Fruit fly (Drosophila melanogaster) whole organism, wandering third instar larva: Measurements from ENCODE around the gene serp.

Experiments used
- Abd-B ChIP-seq: fragments of >200 bp; optimal IDR thresholded peaks from 2 replicates; lab custom pipeline; 2017; ENCODE audit warnings: missing biosample characterization, missing genetic modification characterization
- CrebA ChIP-seq: fragments of 200-800 bp; sonication (Bioruptor generic); optimal IDR thresholded peaks from 2 replicates; lab custom pipeline; 2016; ENCODE audit warnings: missing biosample characterization, mild to moderate bottlenecking, missing genetic modification characterization, borderline replicate concordance
- Dfd ChIP-seq: fragments of >200 bp; optimal IDR thresholded peaks from 2 replicates; lab custom pipeline; 2017; ENCODE audit warnings: missing biosample characterization, missing genetic modification characterization
- Dif ChIP-seq: fragments of 200-275, 200-300 bp; sonication (Bioruptor generic); optimal IDR thresholded peaks from 2 replicates; lab custom pipeline; 2018; ENCODE audit warnings: missing biosample characterization, missing genetic modification characterization; ENCODE audit not compliant: partially characterized antibody
- GATAd ChIP-seq: sonication (Bioruptor generic); optimal IDR thresholded peaks from 2 replicates; lab custom pipeline; 2016; ENCODE audit warnings: missing biosample characterization, missing genetic modification characterization
- HLH106 ChIP-seq: fragments of 200-800 bp; optimal IDR thresholded peaks from 3 replicates; lab custom pipeline; 2019; ENCODE audit warnings: missing biosample characterization, mild to moderate bottlenecking, missing genetic modification characterization, moderate library complexity
- Hnf4 ChIP-seq: fragments of 200-800 bp; sonication (Bioruptor generic); optimal IDR thresholded peaks from 2 replicates; lab custom pipeline; 2016; ENCODE audit warnings: missing biosample characterization, mild to moderate bottlenecking, missing genetic modification characterization
- Hr83 ChIP-seq: fragments of 200-300 bp; sonication (Bioruptor generic); optimal IDR thresholded peaks from 2 replicates; lab custom pipeline; 2016; ENCODE audit warnings: missing biosample characterization, mild to moderate bottlenecking, missing genetic modification characterization, moderate library complexity; ENCODE audit not compliant: poor library complexity, severe bottlenecking
- Mio ChIP-seq: sonication (Bioruptor generic); optimal IDR thresholded peaks from 2 replicates; lab custom pipeline; 2016; ENCODE audit warnings: missing biosample characterization, missing genetic modification characterization
- Myc ChIP-seq: fragments of >200 bp; optimal IDR thresholded peaks from 2 replicates; lab custom pipeline; 2017
- N ChIP-seq: fragments of >200 bp; optimal IDR thresholded peaks from 2 replicates; lab custom pipeline; 2018; ENCODE audit warnings: missing biosample characterization, missing external identifiers, missing genetic modification characterization
- OdsH ChIP-seq: fragments of 200-800 bp; sonication (Bioruptor generic); optimal IDR thresholded peaks from 2 replicates; lab custom pipeline; 2016; ENCODE audit warnings: missing biosample characterization, mild to moderate bottlenecking, missing genetic modification characterization
- Rel ChIP-seq, 2 experiments: fragments of 200-800 bp; sonication (Bioruptor generic) in 1 of 2; optimal IDR thresholded peaks; 2 replicates in 1 of 2; 3 replicates in 1 of 2; lab custom pipeline; 2016 to 2019; ENCODE audit warnings: mild to moderate bottlenecking in 2 of 2, missing biosample characterization in 2 of 2, missing genetic modification characterization in 2 of 2, moderate library complexity in 1 of 2
- Vsx2 ChIP-seq: fragments of 200-300, 225-300 bp; sonication (Bioruptor generic); optimal IDR thresholded peaks from 2 replicates; lab custom pipeline; 2018; ENCODE audit warnings: missing biosample characterization, missing genetic modification characterization; ENCODE audit not compliant: partially characterized antibody
- br ChIP-seq: fragments of 200-800 bp; sonication (Bioruptor generic); optimal IDR thresholded peaks from 2 replicates; lab custom pipeline; 2016; ENCODE audit warnings: missing biosample characterization, missing genetic modification characterization
- brk ChIP-seq: fragments of 200-800 bp; sonication (Bioruptor generic); optimal IDR thresholded peaks from 2 replicates; lab custom pipeline; 2016; ENCODE audit warnings: missing biosample characterization, mild to moderate bottlenecking, missing genetic modification characterization
- dmrt93B ChIP-seq: fragments of 200-800 bp; sonication (Bioruptor generic); optimal IDR thresholded peaks from 2 replicates; lab custom pipeline; 2018; ENCODE audit warnings: missing biosample characterization, mild to moderate bottlenecking, missing genetic modification characterization
- dsf ChIP-seq: sonication (Bioruptor generic); optimal IDR thresholded peaks from 2 replicates; lab custom pipeline; 2016; ENCODE audit warnings: missing biosample characterization, missing genetic modification characterization, borderline replicate concordance
- h ChIP-seq: fragments of 200-800 bp; sonication (Bioruptor generic); optimal IDR thresholded peaks from 3 replicates; lab custom pipeline; 2016; ENCODE audit warnings: missing biosample characterization, mild to moderate bottlenecking, missing genetic modification characterization
- jim ChIP-seq: fragments of 175-275, 200-325 bp; sonication (Bioruptor generic); optimal IDR thresholded peaks from 2 replicates; lab custom pipeline; 2016; ENCODE audit warnings: missing biosample characterization, mild to moderate bottlenecking, missing genetic modification characterization
- lola ChIP-seq: fragments of >200 bp; optimal IDR thresholded peaks from 2 replicates; lab custom pipeline; 2017; ENCODE audit warnings: missing biosample characterization, missing genetic modification characterization
- pan ChIP-seq: fragments of >200 bp; optimal IDR thresholded peaks from 2 replicates; lab custom pipeline; 2017
- psq ChIP-seq: fragments of 200-800 bp; sonication (Bioruptor generic); optimal IDR thresholded peaks from 3 replicates; lab custom pipeline; 2017; ENCODE audit warnings: missing biosample characterization, mild to moderate bottlenecking, missing genetic modification characterization, moderate library complexity
- rgr ChIP-seq: fragments of 200-800 bp; sonication (Bioruptor generic); optimal IDR thresholded peaks from 3 replicates; lab custom pipeline; 2016; ENCODE audit warnings: missing biosample characterization, mild to moderate bottlenecking, missing genetic modification characterization
- sage ChIP-seq: fragments of 200-800 bp; sonication (Bioruptor generic); optimal IDR thresholded peaks from 2 replicates; lab custom pipeline; 2016; ENCODE audit warnings: missing biosample characterization, mild to moderate bottlenecking, missing genetic modification characterization
- sv ChIP-seq: fragments of 200-800 bp; sonication (Bioruptor generic); optimal IDR thresholded peaks from 3 replicates; lab custom pipeline; 2016; ENCODE audit warnings: missing biosample characterization, missing genetic modification characterization
- tai ChIP-seq: sonication (Bioruptor generic); optimal IDR thresholded peaks from 2 replicates; lab custom pipeline; 2016; ENCODE audit warnings: missing biosample characterization, missing genetic modification characterization
- usp ChIP-seq: fragments of >200 bp; optimal IDR thresholded peaks from 2 replicates; lab custom pipeline; 2017; ENCODE audit warnings: missing biosample characterization, missing genetic modification characterization
- woc ChIP-seq: sonication (Bioruptor generic); optimal IDR thresholded peaks from 2 replicates; lab custom pipeline; 2016; ENCODE audit warnings: missing biosample characterization, mild to moderate bottlenecking, missing genetic modification characterization

serp gene

dm6 chr3L:19670492-19670891, 37.3 kb downstream of the serp start:
- no peak for TF ChIP-seq lola (GFP tag; lab: Kevin White, UChicago)
- TF ChIP-seq Rel (GFP tag; optimal IDR thresholded peaks at IDR 0.05; lab: Kevin White, UChicago): no peak
- no peak for TF ChIP-seq Rel (tag; optimal IDR thresholded peaks at IDR 0.05; lab: Kevin White, UChicago)
- TF ChIP-seq jim (GFP tag; lab: Kevin White, UChicago): no peak
- TF ChIP-seq usp: no peak
- no peak for TF ChIP-seq Hnf4
- TF ChIP-seq Mio (GFP tag; lab: Kevin White, UChicago): no peak
- TF ChIP-seq CrebA: no peak
- no peak for TF ChIP-seq Myc
- no peak for TF ChIP-seq sage (GFP tag; lab: Kevin White, UChicago)
- no peak for TF ChIP-seq dsf (GFP tag; lab: Kevin White, UChicago)
- no peak for TF ChIP-seq pan (lab: Kevin White, UChicago)

dm6 chr3L:19665059-19665626, 42.7 kb downstream of the serp start:
- TF ChIP-seq Vsx2 (GFP tag; lab: Kevin White, UChicago): no peak
- TF ChIP-seq Myc: no peak
- no peak for TF ChIP-seq OdsH (GFP tag; lab: Kevin White, UChicago)
- no peak for TF ChIP-seq rgr
- no peak for TF ChIP-seq dmrt93B (GFP tag; lab: Kevin White, UChicago)
- TF ChIP-seq Dif (GFP tag; lab: Kevin White, UChicago): no peak
- TF ChIP-seq CrebA: no peak
- no peak for TF ChIP-seq Hr83 (GFP tag; lab: Kevin White, UChicago)
- no peak for TF ChIP-seq psq
- TF ChIP-seq Dfd (GFP tag; lab: Kevin White, UChicago): no peak
- no peak for TF ChIP-seq usp
- no peak for TF ChIP-seq Mio (GFP tag; lab: Kevin White, UChicago)
- TF ChIP-seq Rel (GFP tag; optimal IDR thresholded peaks at IDR 0.05; lab: Kevin White, UChicago): no peak
- no peak for TF ChIP-seq Rel (tag; optimal IDR thresholded peaks at IDR 0.05; lab: Kevin White, UChicago)
- TF ChIP-seq tai (GFP tag; lab: Kevin White, UChicago): no peak
- TF ChIP-seq sage (GFP tag; lab: Kevin White, UChicago): no peak
- TF ChIP-seq h (GFP tag; lab: Kevin White, UChicago): no peak
- no peak for TF ChIP-seq Abd-B
- no peak for TF ChIP-seq HLH106 (tag; lab: Kevin White, UChicago)
- no peak for TF ChIP-seq N (GFP tag; lab: Kevin White, UChicago)

DNA sequence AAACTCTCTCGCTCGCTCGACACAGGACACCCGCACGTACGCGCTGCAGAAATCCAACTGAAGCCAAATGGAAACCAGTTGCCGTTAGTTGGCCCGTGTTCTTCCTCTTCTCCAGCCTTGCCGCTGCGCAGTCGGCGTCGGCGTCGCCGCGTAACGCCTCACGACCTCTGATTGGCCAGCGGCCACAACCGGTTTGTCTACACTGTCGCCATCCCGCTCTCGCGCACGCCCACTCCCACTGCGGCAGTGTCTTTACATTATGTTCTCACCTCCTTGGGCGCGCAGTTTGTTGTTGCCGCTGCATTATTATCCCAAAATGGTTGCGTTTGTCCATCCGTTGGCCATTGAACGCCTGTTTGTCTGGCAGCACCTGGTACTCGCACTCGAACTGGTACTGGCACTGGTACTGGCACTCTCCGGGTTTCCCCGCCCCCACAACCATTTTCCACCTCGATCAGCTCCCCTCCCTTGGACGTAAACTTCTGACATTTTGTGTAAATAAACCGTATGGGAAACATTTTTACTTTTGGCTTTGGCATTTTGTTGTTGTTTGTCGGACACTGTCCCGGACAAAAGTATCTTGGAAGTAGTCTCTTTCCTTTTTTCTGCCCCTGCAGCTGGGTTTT, 44.1 kb downstream of the serp start, which contains the start of gene tey:
Gene tey (minus strand): TSS at position 500 of the 626 bp plus-strand sequence.
- no peak for TF ChIP-seq lola (GFP tag; lab: Kevin White, UChicago)
- TF ChIP-seq usp: no peak
- TF ChIP-seq Dfd (GFP tag; lab: Kevin White, UChicago): no peak
- TF ChIP-seq Vsx2 (GFP tag; lab: Kevin White, UChicago): peak; percentile 29
- TF ChIP-seq brk (GFP tag; lab: Kevin White, UChicago): no peak
- TF ChIP-seq Dif (GFP tag; lab: Kevin White, UChicago): peak; percentile 62

DNA sequence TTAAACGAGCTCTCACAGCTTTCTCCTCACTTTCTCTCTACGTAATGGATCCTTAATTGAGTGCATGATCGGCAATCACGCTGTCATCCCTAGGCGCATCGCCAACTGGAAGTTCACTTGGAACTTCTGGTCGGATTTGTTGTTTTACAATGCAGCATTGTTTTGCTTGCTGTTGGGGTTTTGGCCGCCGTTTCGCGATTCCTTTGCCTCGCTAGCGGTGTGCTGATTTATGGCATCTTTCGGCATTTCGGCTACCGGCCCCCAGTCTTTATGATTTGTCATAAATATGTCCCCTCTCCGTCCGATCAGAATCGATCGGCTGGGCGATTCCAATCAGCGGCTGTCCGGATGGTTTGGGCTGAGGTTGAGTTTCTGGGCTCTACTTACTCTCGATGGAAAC, 44.9 kb downstream of the serp start:
- TF ChIP-seq GATAd (no peak), brk (GFP tag; lab: Kevin White, UChicago) (no peak), Dfd (GFP tag; lab: Kevin White, UChicago) (no peak), Vsx2 (GFP tag; lab: Kevin White, UChicago) (no peak), sv (no peak), Hnf4 (no peak), dsf (GFP tag; lab: Kevin White, UChicago) (no peak), woc (GFP tag; lab: Kevin White, UChicago) (no peak), lola (GFP tag; lab: Kevin White, UChicago) (no peak), tai (GFP tag; lab: Kevin White, UChicago) (no peak), HLH106 (tag; lab: Kevin White, UChicago) (no peak), N (GFP tag; lab: Kevin White, UChicago) (no peak), Rel (GFP tag; optimal IDR thresholded peaks at IDR 0.05; lab: Kevin White, UChicago) (no peak), Rel (tag; optimal IDR thresholded peaks at IDR 0.05; lab: Kevin White, UChicago) (no peak), sage (GFP tag; lab: Kevin White, UChicago) (no peak), usp (no peak), OdsH (GFP tag; lab: Kevin White, UChicago) (no peak), Dif (GFP tag; lab: Kevin White, UChicago) (no peak), dmrt93B (GFP tag; lab: Kevin White, UChicago) (no peak), pan (lab: Kevin White, UChicago) (no peak), br (no peak)
